Worm (Caenorhabditis elegans) whole organism, L1 larva: ENCODE results near the gene srw-34.
"Not testable (repeated sequence)": the region's sequence is repeated elsewhere in the genome, so short reads cannot be mapped to it uniquely, and the experiment has no call there.

Source experiments
- C16A3.4 ChIP-seq: fragments of 150-350 bp; optimal IDR thresholded peaks from 2 replicates; lab custom pipeline; 2014; ENCODE audit warnings: missing biosample characterization, missing genetic modification characterization
- alr-1 ChIP-seq: fragments of 200-800 bp; sonication (Bioruptor generic); optimal IDR thresholded peaks from 2 replicates; lab custom pipeline; 2018; ENCODE audit warnings: borderline replicate concordance, mild to moderate bottlenecking, missing genetic modification characterization, missing compliant biosample characterization
- blmp-1 ChIP-seq: fragments of 150-350 bp; optimal IDR thresholded peaks from 2 replicates; lab custom pipeline; 2014; ENCODE audit warnings: missing biosample characterization, missing genetic modification characterization
- dpl-1 ChIP-seq, 3 experiments: fragments of 150-350 bp in 2 of 3; sonication (generic microtip) in 1 of 3; optimal IDR thresholded peaks; 2 replicates each; lab custom pipeline; 2014 to 2017; ENCODE audit warnings: missing biosample characterization in 3 of 3, missing genetic modification characterization in 3 of 3, missing genetic modification reagents in 3 of 3
- dsc-1 ChIP-seq: sonication (generic microtip); optimal IDR thresholded peaks from 2 replicates; lab custom pipeline; 2016; ENCODE audit warnings: mild to moderate bottlenecking, missing genetic modification characterization, missing compliant biosample characterization
- efl-1 ChIP-seq, 4 experiments: fragments of 150-350 bp; optimal IDR thresholded peaks in 3 of 4; peaks in 1 of 4; 1 replicate in 1 of 4; 2 replicates in 3 of 4; lab custom pipeline; 2014; ENCODE audit warnings: missing biosample characterization in 2 of 4, missing genetic modification characterization in 2 of 4, missing genetic modification reagents in 2 of 4
- efl-3 ChIP-seq: fragments of 200-800 bp; sonication (Bioruptor generic); optimal IDR thresholded peaks from 2 replicates; lab custom pipeline; 2018; ENCODE audit warnings: mild to moderate bottlenecking, missing genetic modification characterization, missing compliant biosample characterization
- egl-27 ChIP-seq, 2 experiments: fragments of 150-350 bp in 1 of 2; sonication (generic microtip); optimal IDR thresholded peaks; 3 replicates each; lab custom pipeline; 2017 to 2018; ENCODE audit warnings: missing biosample characterization in 2 of 2, missing genetic modification characterization in 2 of 2, missing genetic modification reagents in 2 of 2
- elt-2 ChIP-seq: sonication (generic microtip); optimal IDR thresholded peaks from 2 replicates; lab custom pipeline; 2016; ENCODE audit warnings: missing genetic modification characterization, mild to moderate bottlenecking, inconsistent platforms, missing compliant biosample characterization, missing genetic modification reagents
- fkh-8 ChIP-seq: sonication (generic microtip); optimal IDR thresholded peaks from 2 replicates; lab custom pipeline; 2016; ENCODE audit warnings: mild to moderate bottlenecking, missing genetic modification characterization, missing compliant biosample characterization
- hlh-17 ChIP-seq: fragments of 200-800 bp; sonication (Bioruptor generic); optimal IDR thresholded peaks from 2 replicates; lab custom pipeline; 2018; ENCODE audit warnings: missing genetic modification characterization, mild to moderate bottlenecking, missing compliant biosample characterization, moderate library complexity, borderline replicate concordance
- irx-1 ChIP-seq: sonication (generic microtip); optimal IDR thresholded peaks from 2 replicates; lab custom pipeline; 2016; ENCODE audit warnings: missing genetic modification characterization, missing compliant biosample characterization
- jun-1 ChIP-seq: fragments of 150-350 bp; optimal IDR thresholded peaks from 2 replicates; lab custom pipeline; 2014; ENCODE audit warnings: missing biosample characterization, missing genetic modification reagents, missing genetic modification characterization
- lin-35 ChIP-seq, 2 experiments: fragments of 150-350 bp; optimal IDR thresholded peaks; 2 replicates each; lab custom pipeline; 2014; ENCODE audit warnings: missing biosample characterization in 2 of 2, missing genetic modification characterization in 2 of 2, missing genetic modification reagents in 2 of 2
- lin-39 ChIP-seq: fragments of 150-350 bp; optimal IDR thresholded peaks from 2 replicates; lab custom pipeline; 2014; ENCODE audit warnings: missing biosample characterization, missing genetic modification reagents, missing genetic modification characterization
- lir-3 ChIP-seq: sonication (generic microtip); optimal IDR thresholded peaks from 2 replicates; lab custom pipeline; 2016; ENCODE audit warnings: mild to moderate bottlenecking, missing genetic modification characterization, moderate library complexity, missing compliant biosample characterization; ENCODE audit not compliant: poor library complexity
- lsy-2 ChIP-seq, 2 experiments: fragments of 150-350 bp; optimal IDR thresholded peaks; 2 replicates each; lab custom pipeline; 2014; ENCODE audit warnings: missing biosample characterization in 2 of 2, missing genetic modification characterization in 2 of 2
- mef-2 ChIP-seq: fragments of 150-350 bp; optimal IDR thresholded peaks from 2 replicates; lab custom pipeline; 2014; ENCODE audit warnings: missing biosample characterization, missing genetic modification characterization
- nhr-11 ChIP-seq: fragments of 150-350 bp; optimal IDR thresholded peaks from 2 replicates; lab custom pipeline; 2014; ENCODE audit warnings: missing biosample characterization, missing genetic modification characterization
- nhr-12 ChIP-seq: sonication (generic microtip); optimal IDR thresholded peaks from 2 replicates; lab custom pipeline; 2017; ENCODE audit warnings: missing biosample characterization, missing genetic modification characterization
- nhr-19 ChIP-seq: fragments of 200-800 bp; sonication (Bioruptor generic); conservative IDR thresholded peaks from 2 replicates; pipeline ENCODE4 v1.3.6; 2022; ENCODE audit warnings: missing genetic modification characterization, missing compliant biosample characterization
- nhr-20 ChIP-seq: sonication (generic microtip); optimal IDR thresholded peaks from 2 replicates; lab custom pipeline; 2016; ENCODE audit warnings: mild to moderate bottlenecking, missing genetic modification characterization, missing compliant biosample characterization
- nhr-71 ChIP-seq: sonication (generic microtip); optimal IDR thresholded peaks from 2 replicates; lab custom pipeline; 2016; ENCODE audit warnings: mild to moderate bottlenecking, missing genetic modification characterization, moderate library complexity, missing compliant biosample characterization
- nhr-76 ChIP-seq: sonication (generic microtip); optimal IDR thresholded peaks from 2 replicates; lab custom pipeline; 2017; ENCODE audit warnings: missing biosample characterization, missing genetic modification characterization
- nhr-77 ChIP-seq: fragments of 150-350 bp; optimal IDR thresholded peaks from 2 replicates; lab custom pipeline; 2014; ENCODE audit warnings: missing biosample characterization, missing genetic modification characterization
- nhr-84 ChIP-seq: sonication (generic microtip); optimal IDR thresholded peaks from 2 replicates; lab custom pipeline; 2017; ENCODE audit warnings: missing biosample characterization, missing genetic modification characterization
- rnt-1 ChIP-seq: sonication (generic microtip); optimal IDR thresholded peaks from 2 replicates; lab custom pipeline; 2016; ENCODE audit warnings: mild to moderate bottlenecking, missing genetic modification characterization, moderate library complexity, missing compliant biosample characterization
- snpc-4 ChIP-seq: fragments of 150-350 bp; optimal IDR thresholded peaks from 2 replicates; lab custom pipeline; 2014; ENCODE audit warnings: missing biosample characterization, missing genetic modification characterization
- sox-4 ChIP-seq: sonication (generic microtip); optimal IDR thresholded peaks from 2 replicates; lab custom pipeline; 2016; ENCODE audit warnings: missing genetic modification characterization, missing compliant biosample characterization
- swsn-7 ChIP-seq: sonication (generic microtip); optimal IDR thresholded peaks from 2 replicates; lab custom pipeline; 2016; ENCODE audit warnings: missing genetic modification characterization, missing compliant biosample characterization
- unc-30 ChIP-seq: sonication (generic microtip); optimal IDR thresholded peaks from 2 replicates; lab custom pipeline; 2017; ENCODE audit warnings: missing biosample characterization, missing genetic modification characterization
- unc-98 ChIP-seq: fragments of 200-800 bp; sonication (Bioruptor generic); IDR thresholded peaks from 2 replicates; pipeline ENCODE4 v1.3.6; 2022; ENCODE audit warnings: missing genetic modification characterization, missing compliant biosample characterization
- vab-15 ChIP-seq: sonication (generic microtip); optimal IDR thresholded peaks from 2 replicates; lab custom pipeline; 2017; ENCODE audit warnings: missing genotype, mild to moderate bottlenecking, missing genetic modification characterization, missing compliant biosample characterization
- xbp-1 ChIP-seq: sonication (generic microtip); optimal IDR thresholded peaks from 2 replicates; lab custom pipeline; 2016; ENCODE audit warnings: missing genetic modification characterization, missing compliant biosample characterization
- ztf-11 ChIP-seq, 2 experiments: sonication (generic microtip); optimal IDR thresholded peaks; 2 replicates each; lab custom pipeline; 2016 to 2017; ENCODE audit warnings: missing genetic modification characterization in 2 of 2, missing biosample characterization in 1 of 2, missing compliant biosample characterization in 1 of 2
- ztf-4 ChIP-seq: fragments of 150-350 bp; optimal IDR thresholded peaks from 2 replicates; lab custom pipeline; 2014; ENCODE audit warnings: missing biosample characterization, missing genetic modification characterization

Gene srw-34

DNA sequence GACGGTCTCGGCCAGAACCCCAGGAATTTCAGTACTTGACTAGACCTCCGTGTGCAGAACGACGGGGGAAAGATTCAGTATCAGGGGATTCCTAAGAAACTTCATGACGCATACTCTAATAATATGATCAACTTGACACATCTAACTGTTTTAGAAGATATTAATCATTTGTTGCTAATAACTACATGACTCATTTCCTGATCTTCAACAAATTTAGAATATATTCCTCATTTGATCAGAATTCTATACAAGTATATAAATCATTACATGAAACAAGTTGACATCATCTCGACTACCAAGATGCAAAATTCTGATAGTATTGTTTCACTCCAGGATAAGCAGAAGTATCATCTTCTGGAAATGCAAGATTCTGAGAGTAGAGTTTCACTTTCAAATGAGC, 13.0 kb upstream of the srw-34 start, which contains the start of gene Y32B12B.8:
Gene Y32B12B.8, plus strand, starts transcription at position 301 of the 400 bp plus-strand sequence.
- no peak for TF ChIP-seq unc-30 (tag; lab: Kevin White, UChicago)
- no peak for TF ChIP-seq jun-1 (tag; lab: Kevin White, UChicago)
- no peak for TF ChIP-seq nhr-76 (tag; lab: Kevin White, UChicago)
- TF ChIP-seq nhr-19 (GFP tag; lab: Robert Waterston, UW), result no peak
- no peak for TF ChIP-seq sox-4 (tag; lab: Kevin White, UChicago)

DNA sequence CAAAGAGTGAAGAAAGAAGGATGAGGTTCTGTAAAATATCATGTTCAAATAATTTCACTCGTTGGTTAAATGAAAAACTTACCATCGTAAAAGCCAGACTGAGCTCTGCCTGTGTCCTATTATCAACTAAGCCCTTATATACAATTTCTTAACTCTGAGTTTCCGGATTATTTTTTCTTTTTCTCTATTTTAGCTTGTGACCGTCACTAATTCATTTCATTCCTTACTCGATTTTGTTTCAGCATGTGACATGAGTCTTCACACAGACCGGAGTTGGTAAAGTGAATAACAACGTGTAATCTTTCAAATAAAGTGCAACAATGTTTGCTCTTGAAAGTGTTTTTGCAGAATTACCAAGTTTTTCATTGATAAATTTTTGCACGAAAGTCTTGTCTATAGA, 11.9 kb upstream of the srw-34 start, which contains the start of gene cpr-2:
Gene cpr-2, minus strand, starts transcription at position 101 of the 400 bp plus-strand sequence.
- TF ChIP-seq nhr-12, result no peak
- no peak for TF ChIP-seq dsc-1 (tag; lab: Kevin White, UChicago)
- no peak for TF ChIP-seq nhr-77 (tag; lab: Kevin White, UChicago)
- no peak for TF ChIP-seq dpl-1 (GFP tag; optimal IDR thresholded peaks at IDR 0.05; lab: Kevin White, UChicago)
- no peak for TF ChIP-seq vab-15 (tag; lab: Kevin White, UChicago)
- TF ChIP-seq fkh-8, result no peak
- TF ChIP-seq C16A3.4 (tag; lab: Kevin White, UChicago), result no peak
- no peak for TF ChIP-seq nhr-84 (tag; lab: Kevin White, UChicago)
- no peak for TF ChIP-seq egl-27 (tag; optimal IDR thresholded peaks at IDR 0.05; lab: Kevin White, UChicago)
- no peak for TF ChIP-seq nhr-71 (tag; lab: Kevin White, UChicago)
- no peak for TF ChIP-seq unc-30 (tag; lab: Kevin White, UChicago)
- no peak for TF ChIP-seq alr-1
- TF ChIP-seq xbp-1 (tag; lab: Kevin White, UChicago), result no peak
- no peak for TF ChIP-seq rnt-1 (tag; lab: Kevin White, UChicago)
- TF ChIP-seq nhr-76 (tag; lab: Kevin White, UChicago), result no peak
- no peak for TF ChIP-seq snpc-4 (tag; lab: Kevin White, UChicago)

DNA sequence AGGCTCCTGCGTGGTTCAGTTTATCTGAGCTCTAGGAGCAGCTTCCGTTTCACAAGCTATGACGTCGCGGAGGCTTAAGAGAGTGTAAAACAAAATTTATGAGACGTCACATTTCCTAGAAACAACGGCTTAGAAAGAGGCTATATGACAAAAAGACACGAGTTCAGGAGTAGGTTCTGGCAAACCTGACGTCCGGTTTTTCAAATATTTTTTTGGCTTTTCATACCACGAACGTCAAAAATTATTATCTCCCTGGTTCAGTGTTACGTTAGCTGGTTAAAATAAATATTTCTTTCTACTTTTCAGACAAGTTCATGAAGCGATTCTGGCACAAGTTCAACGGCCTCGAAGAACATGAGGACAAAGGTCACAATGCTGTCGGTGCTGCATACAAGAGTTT, 5.7 kb upstream of the srw-34 start, which contains the start of gene F36D3.16:
Gene F36D3.16, plus strand, starts transcription at position 301 of the 400 bp plus-strand sequence.
- no peak for TF ChIP-seq lir-3

DNA sequence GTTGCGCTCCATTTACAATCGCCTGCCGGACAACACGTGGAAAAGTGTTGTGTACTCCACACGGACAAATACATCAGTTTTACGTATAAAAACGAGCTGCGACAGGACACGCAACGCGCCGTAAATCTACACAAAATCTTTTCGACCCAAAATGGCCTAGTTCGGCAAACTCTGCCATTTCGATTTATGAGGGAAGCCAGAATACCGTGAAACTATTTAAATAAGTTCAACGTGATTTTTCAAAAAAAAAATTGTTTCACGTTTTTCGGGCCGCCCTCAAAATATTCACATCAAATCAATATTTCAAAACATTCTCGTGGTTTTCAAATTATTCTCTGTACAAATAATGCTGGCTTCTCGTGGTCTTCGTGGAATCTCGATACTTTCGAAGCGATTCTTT, 4.7 kb upstream of the srw-34 start, which contains the start of gene F36D3.8:
Gene F36D3.8, plus strand, starts transcription at position 301 of the 400 bp plus-strand sequence.
- TF ChIP-seq irx-1 (tag; lab: Kevin White, UChicago), result no peak
- no peak for TF ChIP-seq mef-2 (tag; lab: Kevin White, UChicago)
- TF ChIP-seq efl-1 (optimal IDR thresholded peaks at IDR 0.05; lab: Kevin White, UChicago), result no peak
- TF ChIP-seq efl-1 (GFP tag; optimal IDR thresholded peaks at IDR 0.05 in 1 of 2; lab: Kevin White, UChicago), result peak in 1 of 2 experiments; percentile 85

DNA sequence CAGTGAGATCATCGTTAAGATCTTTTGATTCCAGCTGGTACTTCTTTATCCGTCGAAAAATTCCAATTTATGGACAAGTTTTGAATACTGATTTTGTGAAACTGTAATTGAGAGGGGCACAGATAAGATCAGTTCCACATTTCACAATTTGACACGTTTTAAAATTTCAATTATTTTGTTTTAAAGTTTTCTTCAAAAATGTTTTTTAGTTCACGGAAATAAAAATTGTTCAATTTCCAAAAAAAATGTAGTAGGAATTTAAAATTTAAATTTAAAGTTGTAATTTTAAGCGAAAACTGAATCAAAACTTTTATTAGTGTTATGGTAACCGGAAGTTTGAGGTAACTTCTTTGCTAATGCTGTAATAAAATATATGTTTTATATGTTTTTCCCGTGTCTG, 4.5 kb downstream of the srw-34 start, which contains the start of gene F36D3.4:
Gene F36D3.4, minus strand, starts transcription at position 101 of the 400 bp plus-strand sequence.
- TF ChIP-seq lsy-2 (tag; optimal IDR thresholded peaks at IDR 0.05; lab: Kevin White, UChicago) (no peak), lin-35 (GFP tag; optimal IDR thresholded peaks at IDR 0.05; lab: Kevin White, UChicago) (no peak), lin-39 (no peak)

DNA sequence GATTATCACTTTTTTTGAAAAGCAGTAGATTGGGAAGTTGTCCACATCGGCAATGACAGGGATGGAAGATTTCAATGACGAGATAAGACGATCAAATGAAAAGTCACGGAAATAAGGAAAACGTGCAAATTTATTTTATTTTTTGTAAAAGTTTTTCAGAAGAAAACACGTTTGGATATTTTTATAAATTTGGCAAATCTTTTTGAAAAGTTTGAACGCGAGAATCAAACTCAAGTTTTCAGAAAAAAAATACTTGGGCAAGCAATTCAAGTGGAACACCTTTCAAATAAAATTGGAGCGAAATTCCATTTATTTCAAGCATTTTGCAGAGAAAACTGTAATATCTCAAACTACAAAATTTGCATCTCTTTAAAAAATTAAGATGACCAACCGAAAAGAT, 7.0 kb downstream of the srw-34 start, which contains the start of gene F36D3.5:
Gene F36D3.5, minus strand, starts transcription at position 101 of the 400 bp plus-strand sequence.
- TF ChIP-seq unc-98, fkh-8, ztf-4: not testable (repeated sequence)
- TF ChIP-seq, all 84 proteins: peak for 0; not testable (repeated sequence) for 84

DNA sequence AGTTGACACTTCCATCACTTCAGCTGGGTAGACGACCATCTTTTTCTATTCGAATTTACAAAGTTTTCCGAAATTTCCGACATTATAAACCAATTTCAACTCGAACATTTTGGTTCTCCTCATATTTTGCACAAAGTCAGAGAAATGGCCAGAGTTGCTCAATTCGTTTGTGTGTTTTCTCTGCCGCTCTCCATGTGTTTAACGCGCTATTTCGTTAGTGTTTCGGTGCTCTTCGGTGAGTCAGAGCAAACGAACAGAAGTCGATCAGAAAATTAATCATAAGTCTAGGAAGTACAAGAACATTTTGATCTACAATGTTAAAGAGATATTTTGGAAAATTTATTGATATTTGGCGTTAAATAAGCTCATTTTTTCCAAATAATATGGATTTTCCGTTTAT, 13.5 kb downstream of the srw-34 start, which contains the start of gene srr-3:
Gene srr-3, minus strand, starts transcription at position 101 of the 400 bp plus-strand sequence.
- TF ChIP-seq lin-39, result no peak
- TF ChIP-seq elt-2, result no peak
- no peak for TF ChIP-seq irx-1 (tag; lab: Kevin White, UChicago)
- TF ChIP-seq swsn-7 (tag; lab: Kevin White, UChicago), result no peak
- TF ChIP-seq ztf-11 (tag; optimal IDR thresholded peaks at IDR 0.05; lab: Kevin White, UChicago), result no peak
- no peak for TF ChIP-seq efl-3
- TF ChIP-seq blmp-1 (tag; lab: Kevin White, UChicago), result no peak
- no peak for TF ChIP-seq C16A3.4 (tag; lab: Kevin White, UChicago)
- no peak for TF ChIP-seq nhr-20 (tag; lab: Kevin White, UChicago)
- TF ChIP-seq hlh-17, result no peak
- no peak for TF ChIP-seq rnt-1 (tag; lab: Kevin White, UChicago)
- TF ChIP-seq nhr-11, result no peak
